Fruit fly (Drosophila melanogaster): Measurements from ENCODE around the gene CG18088.

The CG18088 gene

dm6 chr2L:8933710-8934242, 33.6 kb upstream of the CG18088 start, which contains the start of gene Tsp29Fa (continued):
- TF ChIP-seq CG8281 (tag; optimal IDR thresholded peaks at IDR 0.05), result peak; percentile 23
- TF ChIP-seq CG1233 (GFP tag; optimal IDR thresholded peaks at IDR 0.05), result no peak
- TF ChIP-seq NC2α (GFP tag; optimal IDR thresholded peaks at IDR 0.05), result no peak
- TF ChIP-seq CG2678 (tag; optimal IDR thresholded peaks at IDR 0.05), result no peak
- TF ChIP-seq ac (GFP tag; optimal IDR thresholded peaks at IDR 0.05), result no peak
- 0 out of 4 replicates have a peak, but pooled peaks have one; percentile 45 for TF ChIP-seq chinmo (GFP tag; IDR thresholded peaks at IDR 0.05; ENCODE audit: partially characterized antibody)
- TF ChIP-seq CG11504 (tag; optimal IDR thresholded peaks at IDR 0.05), result no peak
- no peak for TF ChIP-seq z (GFP tag; IDR thresholded peaks at IDR 0.05)
- no peak for TF ChIP-seq CG6813 (GFP tag; optimal IDR thresholded peaks at IDR 0.05)
- no peak for TF ChIP-seq CG10979 (tag; optimal IDR thresholded peaks at IDR 0.05)
- TF ChIP-seq so (GFP tag; IDR thresholded peaks at IDR 0.05), result no peak
- TF ChIP-seq exex (tag; optimal IDR thresholded peaks at IDR 0.05), result peak; percentile 64
- TF ChIP-seq cas (GFP tag; IDR thresholded peaks at IDR 0.05), result no peak
- no peak for TF ChIP-seq pb (GFP tag; optimal IDR thresholded peaks at IDR 0.05)
- no peak for TF ChIP-seq Chrac-16 (GFP tag; optimal IDR thresholded peaks at IDR 0.05)
- TF ChIP-seq eve (GFP tag; optimal IDR thresholded peaks at IDR 0.05), result no peak
- TF ChIP-seq CG31224 (GFP tag; IDR thresholded peaks at IDR 0.05), result no peak
- no peak for TF ChIP-seq CG7928 (GFP tag; optimal IDR thresholded peaks at IDR 0.05)
- no peak for TF ChIP-seq CG13775 (GFP tag; optimal IDR thresholded peaks at IDR 0.05)
- peak; percentile 40; the same call in 1 of the 2 replicates for TF ChIP-seq GATAe (GFP tag; conservative IDR thresholded peaks at IDR 0.05)
- peak; percentile 0 for TF ChIP-seq lab (GFP tag; optimal IDR thresholded peaks at IDR 0.05)

dm6 chr2L:8937003-8937402, 30.3 kb upstream of the CG18088 start, which contains the start of gene Tsp29Fb:
Tsp29Fb (plus strand) TSS chr2L:8937390.
- TF ChIP-seq jigr1 (GFP tag; IDR thresholded peaks at IDR 0.05), result 0 out of 3 replicates have a peak, but pooled peaks have one; percentile 11
- no peak for TF ChIP-seq Bgb (GFP tag; IDR thresholded peaks at IDR 0.05; ENCODE audit: partially characterized antibody)
- no peak for TF ChIP-seq CG33557 (GFP tag; optimal IDR thresholded peaks at IDR 0.05)
- TF ChIP-seq Nf-YA (GFP tag; IDR thresholded peaks at IDR 0.05), result peak; percentile 45; the same call in 1 of the 2 replicates
- no peak for TF ChIP-seq sens-2 (GFP tag; IDR thresholded peaks at IDR 0.05)
- TF ChIP-seq CG2889 (GFP tag; IDR thresholded peaks at IDR 0.05), result no peak
- TF ChIP-seq Atf-2 (GFP tag; optimal IDR thresholded peaks at IDR 0.05), result peak; percentile 22
- peak; percentile 71 for TF ChIP-seq CG7786 (GFP tag; optimal IDR thresholded peaks at IDR 0.05)
- TF ChIP-seq Gsc (GFP tag; IDR thresholded peaks at IDR 0.05), result no peak
- peak; percentile 40 for TF ChIP-seq lbe (GFP tag; optimal IDR thresholded peaks at IDR 0.05)
- TF ChIP-seq H2.0 (GFP tag; IDR thresholded peaks at IDR 0.05), result peak; percentile 31; the same call in 1 of the 2 replicates
- TF ChIP-seq Dref (GFP tag; IDR thresholded peaks at IDR 0.05), result no peak
- peak; percentile 86 for TF ChIP-seq CG8924 (tag; optimal IDR thresholded peaks at IDR 0.05)
- TF ChIP-seq CG8359 (GFP tag; optimal IDR thresholded peaks at IDR 0.05; ENCODE audit: borderline replicate concordance), result no peak
- peak; percentile 79 for TF ChIP-seq Ets65A (GFP tag)
- peak; percentile 65 for TF ChIP-seq CG14441 (GFP tag; IDR thresholded peaks at IDR 0.05)
- TF ChIP-seq h (optimal IDR thresholded peaks at IDR 0.05), result no peak
- TF ChIP-seq CG13296 (GFP tag; optimal IDR thresholded peaks at IDR 0.05), result peak; percentile 83
- TF ChIP-seq CG3995 (GFP tag; optimal IDR thresholded peaks at IDR 0.05), result peak; percentile 11
- peak; percentile 89 for TF ChIP-seq Med (GFP tag)
- TF ChIP-seq salm (tag; optimal IDR thresholded peaks at IDR 0.05), result peak; percentile 52
- TF ChIP-seq Jarid2 (GFP tag; optimal IDR thresholded peaks at IDR 0.05), result peak; percentile 12
- TF ChIP-seq mld (GFP tag; IDR thresholded peaks at IDR 0.05; ENCODE audit: partially characterized antibody), result no peak
- TF ChIP-seq CG9437 (GFP tag; optimal IDR thresholded peaks at IDR 0.05), result peak; percentile 64
- TF ChIP-seq otp (GFP tag; IDR thresholded peaks at IDR 0.05), result no peak
- TF ChIP-seq GATAe (GFP tag; conservative IDR thresholded peaks at IDR 0.05), result peak; percentile 63; the same call in 1 of the 2 replicates
- peak; percentile 77 for TF ChIP-seq Xbp1 (GFP tag; optimal IDR thresholded peaks at IDR 0.05)
- no peak for TF ChIP-seq CG17186 (GFP tag; optimal IDR thresholded peaks at IDR 0.05)
- peak; percentile 78 for TF ChIP-seq fd3F (GFP tag; optimal IDR thresholded peaks at IDR 0.05)
- TF ChIP-seq chn (GFP tag; optimal IDR thresholded peaks at IDR 0.05), result peak; percentile 20
- no peak for TF ChIP-seq Ets97D (GFP tag; optimal IDR thresholded peaks at IDR 0.05)
- TF ChIP-seq ac (GFP tag; optimal IDR thresholded peaks at IDR 0.05), result no peak

All from whole organism, embryonic.